Worm (Caenorhabditis elegans) whole organism, L1 larva: Measurements from ENCODE around the gene cst-1.

Experiments used
- nhr-11 ChIP-seq: fragments of 150-350 bp; optimal IDR thresholded peaks from 2 replicates; lab custom pipeline; 2014; ENCODE audit warnings: missing biosample characterization, missing genetic modification characterization
- nhr-12 ChIP-seq: sonication (generic microtip); optimal IDR thresholded peaks from 2 replicates; lab custom pipeline; 2017; ENCODE audit warnings: missing biosample characterization, missing genetic modification characterization
- nhr-237 ChIP-seq: fragments of 150-350 bp; optimal IDR thresholded peaks from 2 replicates; lab custom pipeline; 2014; ENCODE audit warnings: missing biosample characterization, missing genetic modification characterization
- nhr-28 ChIP-seq: fragments of 150-350 bp; optimal IDR thresholded peaks from 2 replicates; lab custom pipeline; 2014; ENCODE audit warnings: missing biosample characterization, missing genetic modification characterization

DNA sequence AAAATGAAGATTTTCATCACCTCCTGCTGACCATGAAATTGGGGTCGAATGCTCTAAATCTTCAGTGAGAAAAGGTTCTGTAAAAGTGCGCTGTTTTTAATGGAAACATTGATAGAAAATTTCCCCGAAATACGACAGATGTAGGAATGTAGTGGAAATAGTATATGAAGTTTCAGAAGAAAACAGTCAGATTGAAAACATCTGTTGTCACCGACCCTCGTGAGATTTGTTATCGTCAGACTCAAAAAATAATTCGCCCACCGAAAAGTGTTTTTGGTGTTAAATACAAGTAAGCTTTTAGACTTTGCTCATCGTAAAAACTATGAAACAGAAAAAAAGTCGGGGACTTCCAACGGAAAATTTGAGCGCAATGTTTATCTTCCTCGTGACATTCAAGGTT, 25.4 kb downstream of the cst-1 start, which contains the start of gene F14H12.8:
- no peak for TF ChIP-seq nhr-12 (tag; lab: Kevin White, UChicago)
- no peak for TF ChIP-seq nhr-11 (tag; lab: Kevin White, UChicago)
- no peak for TF ChIP-seq nhr-237 (tag; lab: Kevin White, UChicago)
- TF ChIP-seq nhr-28: no peak
